Fruit fly (Drosophila melanogaster) whole organism, embryonic: Measurements from ENCODE around the gene Eig71Ea.

Experiments used
- Bdp1 ChIP-seq: fragments of 200-800 bp; sonication (Bioruptor generic); optimal IDR thresholded peaks from 3 replicates; lab custom pipeline; 2016; ENCODE audit warnings: missing biosample characterization, missing genetic modification characterization
- Bteb2 ChIP-seq: fragments of 200-800 bp; sonication (Bioruptor generic); optimal IDR thresholded peaks from 2 replicates; lab custom pipeline; 2016; ENCODE audit warnings: missing biosample characterization, missing genetic modification characterization
- CG10321 ChIP-seq: fragments of 200-800 bp; sonication (Bioruptor generic); IDR thresholded peaks from 2 replicates; pipeline ENCODE4 v1.3.6; 2022; ENCODE audit warnings: missing biosample characterization, missing genetic modification characterization
- CG11398 ChIP-seq: fragments of 200-800 bp; sonication (Bioruptor generic); optimal IDR thresholded peaks from 2 replicates; lab custom pipeline; 2016; ENCODE audit warnings: missing biosample characterization, missing genetic modification characterization
- CG14050 ChIP-seq: fragments of 200-800 bp; sonication (Bioruptor generic); IDR thresholded peaks from 3 replicates; pipeline ENCODE4 v1.3.6; 2022; ENCODE audit warnings: missing biosample characterization, missing genetic modification characterization
- CG18011 ChIP-seq: fragments of 200-800 bp; sonication (Bioruptor generic); optimal IDR thresholded peaks from 2 replicates; lab custom pipeline; 2017; ENCODE audit warnings: missing biosample characterization, missing genetic modification characterization, mild to moderate bottlenecking, moderate library complexity, missing genotype
- CG18262 ChIP-seq: fragments of 200-800 bp; optimal IDR thresholded peaks from 3 replicates; lab custom pipeline; 2019; ENCODE audit warnings: missing biosample characterization, mild to moderate bottlenecking, missing genetic modification characterization, moderate library complexity
- CG18599 ChIP-seq: fragments of 200-800 bp; sonication (Bioruptor generic); optimal IDR thresholded peaks from 3 replicates; lab custom pipeline; 2017; ENCODE audit warnings: missing biosample characterization, missing genetic modification characterization, mild to moderate bottlenecking, moderate library complexity, missing genetic modification reagents
- CG4730 ChIP-seq: fragments of 200-800 bp; sonication (Bioruptor generic); IDR thresholded peaks from 2 replicates; pipeline ENCODE4 v1.3.6; 2022; ENCODE audit warnings: missing biosample characterization, missing genetic modification characterization
- CG6813 ChIP-seq: fragments of 200-800 bp; sonication (Bioruptor generic); optimal IDR thresholded peaks from 2 replicates; lab custom pipeline; 2017; ENCODE audit warnings: missing biosample characterization, missing genetic modification characterization, mild to moderate bottlenecking, moderate library complexity, missing genetic modification reagents
- CG6854 ChIP-seq: fragments of 200-800 bp; sonication (Bioruptor generic); optimal IDR thresholded peaks from 3 replicates; lab custom pipeline; 2017; ENCODE audit warnings: missing biosample characterization, mild to moderate bottlenecking, missing genetic modification characterization
- CG7786 ChIP-seq: fragments of 200-800 bp; sonication (Bioruptor generic); optimal IDR thresholded peaks from 2 replicates; lab custom pipeline; 2016; ENCODE audit warnings: missing biosample characterization, missing genetic modification characterization
- CG7839 ChIP-seq: fragments of 200-800 bp; sonication (Bioruptor generic); optimal IDR thresholded peaks from 3 replicates; lab custom pipeline; 2018; ENCODE audit warnings: missing biosample characterization, mild to moderate bottlenecking, missing genetic modification characterization, moderate library complexity
- CG9215 ChIP-seq: fragments of 200-800 bp; sonication (Bioruptor generic); IDR thresholded peaks from 2 replicates; pipeline ENCODE4 v1.3.6; 2022; ENCODE audit warnings: missing biosample characterization, missing genetic modification characterization
- CHES-1-like ChIP-seq: fragments of 200-800 bp; sonication (Bioruptor generic); optimal IDR thresholded peaks from 2 replicates; lab custom pipeline; 2016; ENCODE audit warnings: missing biosample characterization, missing genetic modification characterization
- Camta ChIP-seq: fragments of 200-800 bp; sonication (Bioruptor generic); optimal IDR thresholded peaks from 2 replicates; lab custom pipeline; 2016; ENCODE audit warnings: missing biosample characterization, missing genetic modification characterization
- Chrac-16 ChIP-seq: fragments of 200-800 bp; sonication (Bioruptor generic); optimal IDR thresholded peaks from 3 replicates; lab custom pipeline; 2016; ENCODE audit warnings: missing biosample characterization, missing genetic modification characterization
- D19B ChIP-seq: fragments of 200-800 bp; sonication (Bioruptor generic); optimal IDR thresholded peaks from 2 replicates; lab custom pipeline; 2017; ENCODE audit warnings: missing biosample characterization, mild to moderate bottlenecking, missing genetic modification characterization
- Dad ChIP-seq: fragments of 200-800 bp; sonication (Bioruptor generic); optimal IDR thresholded peaks from 3 replicates; lab custom pipeline; 2016; ENCODE audit warnings: missing biosample characterization, missing genetic modification characterization
- Dip3 ChIP-seq: fragments of 200-800 bp; sonication (Bioruptor generic); optimal IDR thresholded peaks from 3 replicates; lab custom pipeline; 2016; ENCODE audit warnings: missing biosample characterization, missing genetic modification characterization
- Dll ChIP-seq: fragments of 200-800 bp; sonication (Bioruptor generic); IDR thresholded peaks from 4 replicates; pipeline ENCODE4 v1.3.6; 2022; ENCODE audit warnings: missing biosample characterization, missing genetic modification characterization; ENCODE audit not compliant: partially characterized antibody
- Ets65A ChIP-seq: fragments of 200-800 bp; sonication (Bioruptor generic); peaks from one replicate; lab custom pipeline; 2016; ENCODE audit warnings: missing biosample characterization, missing genetic modification characterization
- H2.0 ChIP-seq: fragments of 200-800 bp; sonication (Bioruptor generic); IDR thresholded peaks from 2 replicates; pipeline ENCODE4 v1.3.6; 2022; ENCODE audit warnings: missing biosample characterization, missing genetic modification characterization
- HLH4C ChIP-seq: fragments of 200-800 bp; sonication (Bioruptor generic); IDR thresholded peaks from 3 replicates; pipeline ENCODE4 v1.3.6; 2022; ENCODE audit warnings: missing biosample characterization, missing genetic modification characterization; ENCODE audit not compliant: partially characterized antibody
- Hmx ChIP-seq: fragments of 200-800 bp; sonication (Bioruptor generic); optimal IDR thresholded peaks from 2 replicates; lab custom pipeline; 2016; ENCODE audit warnings: missing biosample characterization, missing genetic modification characterization
- Jarid2 ChIP-seq: fragments of 200-800 bp; sonication (Bioruptor generic); optimal IDR thresholded peaks from 3 replicates; lab custom pipeline; 2017; ENCODE audit warnings: mild to moderate bottlenecking, missing biosample characterization, missing genetic modification reagents, missing genetic modification characterization
- NFAT ChIP-seq: fragments of 200-800 bp; sonication (Bioruptor generic); IDR thresholded peaks from 2 replicates; pipeline ENCODE4 v1.3.6; 2022; ENCODE audit warnings: missing biosample characterization, missing genetic modification characterization
- TFAM ChIP-seq: fragments of 200-800 bp; sonication (Bioruptor generic); optimal IDR thresholded peaks from 2 replicates; lab custom pipeline; 2017; ENCODE audit warnings: missing biosample characterization, missing genetic modification characterization, inconsistent platforms
- Tbp ChIP-seq: fragments of >200 bp; optimal IDR thresholded peaks from 2 replicates; lab custom pipeline; 2018; ENCODE audit warnings: missing biosample characterization, missing genetic modification characterization
- Usf ChIP-seq: fragments of 200-800 bp; sonication (Bioruptor generic); optimal IDR thresholded peaks from 2 replicates; lab custom pipeline; 2017; ENCODE audit warnings: missing genotype, missing biosample characterization, missing genetic modification characterization
- Xbp1 ChIP-seq: fragments of 200-800 bp; sonication (Bioruptor generic); optimal IDR thresholded peaks from 3 replicates; lab custom pipeline; 2016; ENCODE audit warnings: missing biosample characterization, mild to moderate bottlenecking, missing genetic modification characterization
- ac ChIP-seq: fragments of 200-800 bp; sonication (Bioruptor generic); optimal IDR thresholded peaks from 3 replicates; lab custom pipeline; 2017; ENCODE audit warnings: missing biosample characterization, mild to moderate bottlenecking, missing genetic modification characterization
- cato ChIP-seq: fragments of 200-800 bp; sonication (Bioruptor generic); optimal IDR thresholded peaks from 2 replicates; lab custom pipeline; 2016; ENCODE audit warnings: missing biosample characterization, missing genetic modification characterization, borderline replicate concordance
- chif ChIP-seq, 2 experiments: fragments of 200-800 bp; sonication (Bioruptor generic); optimal IDR thresholded peaks; 3 replicates each; lab custom pipeline; 2016; ENCODE audit warnings: missing biosample characterization in 2 of 2, missing genetic modification characterization in 2 of 2
- dan ChIP-seq: fragments of 200-800 bp; sonication (Bioruptor generic); IDR thresholded peaks from 2 replicates; pipeline ENCODE4 v1.3.6; 2022; ENCODE audit warnings: missing biosample characterization, missing genetic modification characterization
- danr ChIP-seq: fragments of 200-800 bp; sonication (Bioruptor generic); IDR thresholded peaks from 2 replicates; pipeline ENCODE4 v1.3.6; 2022; ENCODE audit warnings: missing biosample characterization, missing genetic modification characterization
- dati ChIP-seq: fragments of 200-800 bp; sonication (Bioruptor generic); IDR thresholded peaks from 2 replicates; pipeline ENCODE4 v1.3.6; 2022; ENCODE audit warnings: missing biosample characterization, missing genetic modification characterization
- dimm ChIP-seq: fragments of 200-800 bp; sonication (Bioruptor generic); IDR thresholded peaks from 2 replicates; pipeline ENCODE4 v1.3.6; 2022; ENCODE audit warnings: missing biosample characterization, missing genetic modification characterization
- disco-r ChIP-seq: fragments of 200-800 bp; sonication (Bioruptor generic); optimal IDR thresholded peaks from 2 replicates; lab custom pipeline; 2016; ENCODE audit warnings: missing biosample characterization, missing genetic modification characterization
- emc ChIP-seq: fragments of 200-800 bp; sonication (Bioruptor generic); optimal IDR thresholded peaks from 2 replicates; lab custom pipeline; 2016; ENCODE audit warnings: missing biosample characterization, missing genetic modification characterization
- eve ChIP-seq, 2 experiments: fragments of >200 bp; optimal IDR thresholded peaks; 2 replicates each; lab custom pipeline; 2017; ENCODE audit warnings: missing biosample characterization in 2 of 2, missing genetic modification characterization in 2 of 2
- fd96Cb ChIP-seq: fragments of 200-800 bp; sonication (Bioruptor generic); optimal IDR thresholded peaks from 2 replicates; lab custom pipeline; 2018; ENCODE audit warnings: missing biosample characterization, mild to moderate bottlenecking, missing genetic modification characterization, moderate library complexity
- gce ChIP-seq: fragments of 200-800 bp; sonication (Bioruptor generic); IDR thresholded peaks from 3 replicates; pipeline ENCODE4 v1.3.6; 2022; ENCODE audit warnings: missing biosample characterization, missing genetic modification characterization
- gro ChIP-seq: fragments of 200-800 bp; sonication (Bioruptor generic); optimal IDR thresholded peaks from 2 replicates; lab custom pipeline; 2016; ENCODE audit warnings: missing biosample characterization, missing genetic modification characterization
- kah ChIP-seq: fragments of 200-800 bp; sonication (Bioruptor generic); optimal IDR thresholded peaks from 2 replicates; lab custom pipeline; 2018; ENCODE audit warnings: missing biosample characterization, mild to moderate bottlenecking, missing genetic modification characterization
- lab ChIP-seq: fragments of 200-800 bp; sonication (Bioruptor generic); optimal IDR thresholded peaks from 3 replicates; lab custom pipeline; 2017; ENCODE audit warnings: missing biosample characterization, missing genetic modification characterization, mild to moderate bottlenecking, moderate library complexity, missing genetic modification reagents
- lilli ChIP-seq: fragments of 200-800 bp; sonication (Bioruptor generic); optimal IDR thresholded peaks from 3 replicates; lab custom pipeline; 2016; ENCODE audit warnings: missing biosample characterization, missing genetic modification characterization
- phol ChIP-seq: fragments of 200-800 bp; sonication (Bioruptor generic); optimal IDR thresholded peaks from 3 replicates; lab custom pipeline; 2018; ENCODE audit warnings: missing biosample characterization, mild to moderate bottlenecking, missing genetic modification characterization, moderate library complexity
- shn ChIP-seq: fragments of 200-800 bp; sonication (Bioruptor generic); optimal IDR thresholded peaks from 3 replicates; lab custom pipeline; 2016; ENCODE audit warnings: missing biosample characterization, missing genetic modification characterization
- sim ChIP-seq: fragments of 200-800 bp; sonication (Bioruptor generic); IDR thresholded peaks from 2 replicates; pipeline ENCODE4 v1.3.6; 2022; ENCODE audit warnings: missing biosample characterization, missing genetic modification characterization
- twi ChIP-seq: fragments of 200-800 bp; optimal IDR thresholded peaks from 2 replicates; lab custom pipeline; 2019; ENCODE audit warnings: missing biosample characterization, mild to moderate bottlenecking, missing genetic modification characterization, moderate library complexity
- zfh2 ChIP-seq: fragments of 200-800 bp; sonication (Bioruptor generic); optimal IDR thresholded peaks from 2 replicates; lab custom pipeline; 2016; ENCODE audit warnings: missing biosample characterization, missing genetic modification characterization

Eig71Ea gene

DNA sequence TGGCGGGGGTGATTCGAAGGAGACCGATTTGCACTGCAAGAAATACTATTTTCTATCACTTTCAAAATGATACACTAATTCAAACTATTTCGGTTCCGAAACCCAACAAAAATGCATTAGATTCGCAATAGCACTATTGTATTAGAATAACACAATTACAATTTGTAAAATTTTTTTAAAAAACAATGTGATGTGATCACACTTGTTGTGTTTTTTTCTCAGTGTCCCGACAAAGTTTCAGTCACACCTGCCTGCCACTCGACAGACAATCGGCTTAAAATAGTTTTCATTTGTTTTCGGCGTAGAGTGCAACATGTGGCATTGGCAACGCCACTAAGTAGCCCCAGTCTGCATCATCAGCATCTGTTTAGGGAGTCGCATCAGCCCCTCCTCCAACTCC is 25.6 kb upstream of the Eig71Ea start (continued):
- peak in 1 of 2 experiments; percentile 52 for TF ChIP-seq eve (GFP tag; optimal IDR thresholded peaks at IDR 0.05; lab: Kevin White, UChicago)
- peak; percentile 44 for TF ChIP-seq CG7786 (GFP tag; lab: Kevin White, UChicago)
- no peak for TF ChIP-seq CG18599 (GFP tag; lab: Kevin White, UChicago)
- TF ChIP-seq CG6854 (GFP tag; lab: Kevin White, UChicago) = no peak
- peak; percentile 63 for TF ChIP-seq Camta
- peak; percentile 30 for TF ChIP-seq CHES-1-like
- no peak for TF ChIP-seq zfh2 (GFP tag; lab: Kevin White, UChicago)
- TF ChIP-seq Xbp1 (GFP tag; lab: Kevin White, UChicago) = peak; percentile 62
- peak; percentile 90 for TF ChIP-seq phol
- 0 out of 2 replicates have a peak, but pooled peaks have one; percentile 32 for TF ChIP-seq dati
- peak; percentile 62 for TF ChIP-seq Usf
- no peak for TF ChIP-seq D19B (GFP tag; lab: Kevin White, UChicago)
- no peak for TF ChIP-seq Hmx (GFP tag; lab: Kevin White, UChicago)
- peak; percentile 91 for TF ChIP-seq twi (tag; lab: Kevin White, UChicago)
- no peak for TF ChIP-seq CG4730 (GFP tag; lab: Robert Waterston, UW)
- TF ChIP-seq CG10321 = no peak
- TF ChIP-seq emc (GFP tag; lab: Kevin White, UChicago) = no peak
- peak; percentile 80 for TF ChIP-seq ac (GFP tag; lab: Kevin White, UChicago)
- TF ChIP-seq CG9215 (GFP tag; lab: Robert Waterston, UW) = 0 out of 2 replicates have a peak, but pooled peaks have one; percentile 13
- TF ChIP-seq Ets65A (GFP tag; lab: Kevin White, UChicago) = peak; percentile 94
- peak; percentile 91 for TF ChIP-seq kah
- TF ChIP-seq dan (GFP tag; lab: Robert Waterston, UW) = peak; percentile 54; the same call in 1 of the 2 replicates
- TF ChIP-seq chif (GFP tag; optimal IDR thresholded peaks at IDR 0.05; lab: Kevin White, UChicago) = peak; percentile 63 to 88
- TF ChIP-seq TFAM (GFP tag; lab: Kevin White, UChicago) = no peak
- no peak for TF ChIP-seq Dip3
- TF ChIP-seq Chrac-16 = peak; percentile 74
- no peak for TF ChIP-seq Dll
- peak; percentile 78 for TF ChIP-seq fd96Cb
- TF ChIP-seq CG14050 (GFP tag; lab: Robert Waterston, UW) = no peak
- peak; percentile 49 for TF ChIP-seq CG6813 (GFP tag; lab: Kevin White, UChicago)
- TF ChIP-seq gce (GFP tag; lab: Robert Waterston, UW) = no peak
- peak; percentile 30; the same call in 1 of the 2 replicates for TF ChIP-seq H2.0 (GFP tag; lab: Robert Waterston, UW)
- TF ChIP-seq CG11398 = no peak
- TF ChIP-seq shn (GFP tag; lab: Kevin White, UChicago) = peak; percentile 26
- no peak for TF ChIP-seq HLH4C (GFP tag; lab: Robert Waterston, UW)
- no peak for TF ChIP-seq Dad (GFP tag; lab: Kevin White, UChicago)
- TF ChIP-seq Jarid2 (GFP tag; lab: Kevin White, UChicago) = no peak
- TF ChIP-seq dimm = 0 out of 2 replicates have a peak, but pooled peaks have one; percentile 16
- peak; percentile 91 for TF ChIP-seq CG18262 (tag; lab: Kevin White, UChicago)
- TF ChIP-seq danr (GFP tag; lab: Robert Waterston, UW) = no peak
- TF ChIP-seq sim = peak; percentile 59
- TF ChIP-seq gro (GFP tag; lab: Kevin White, UChicago) = no peak
- TF ChIP-seq Bteb2 (GFP tag; lab: Kevin White, UChicago) = peak; percentile 4
- peak; percentile 45 for TF ChIP-seq Bdp1
- TF ChIP-seq NFAT (GFP tag; lab: Robert Waterston, UW) = no peak
- peak; percentile 7 for TF ChIP-seq lab (GFP tag; lab: Kevin White, UChicago)
- TF ChIP-seq CG7839 (tag; lab: Kevin White, UChicago) = peak; percentile 71
- TF ChIP-seq cato (GFP tag; lab: Kevin White, UChicago) = peak; percentile 27
- no peak for TF ChIP-seq CG18011 (GFP tag; lab: Kevin White, UChicago)
- TF ChIP-seq disco-r (GFP tag; lab: Kevin White, UChicago) = peak; percentile 13
- TF ChIP-seq lilli (GFP tag; lab: Kevin White, UChicago) = peak; percentile 26
- no peak for TF ChIP-seq Tbp (GFP tag; lab: Kevin White, UChicago)
